Fruit fly (Drosophila melanogaster) whole organism, embryonic: ENCODE measurements around the gene CG7702.

ENCODE experiments used
- ATbp ChIP-seq: fragments of 200-800 bp; sonication (Bioruptor generic); optimal IDR thresholded peaks from 2 replicates; lab custom pipeline; 2017; ENCODE audit warnings: missing biosample characterization, mild to moderate bottlenecking, missing genetic modification characterization, missing genetic modification reagents
- Asciz ChIP-seq: fragments of 200-800 bp; sonication (Bioruptor generic); optimal IDR thresholded peaks from 2 replicates; lab custom pipeline; 2017; ENCODE audit warnings: missing biosample characterization, mild to moderate bottlenecking, missing genetic modification characterization, missing genetic modification reagents
- Atf-2 ChIP-seq: fragments of 200-800 bp; sonication (Bioruptor generic); optimal IDR thresholded peaks from 2 replicates; lab custom pipeline; 2016; ENCODE audit warnings: missing biosample characterization, missing genetic modification characterization
- Atf3 ChIP-seq: fragments of 200-800 bp; sonication (Bioruptor generic); optimal IDR thresholded peaks from 3 replicates; lab custom pipeline; 2016; ENCODE audit warnings: missing biosample characterization, missing genetic modification characterization
- CG10321 ChIP-seq: fragments of 200-800 bp; sonication (Bioruptor generic); IDR thresholded peaks from 2 replicates; pipeline ENCODE4 v1.3.6; 2022; ENCODE audit warnings: missing biosample characterization, missing genetic modification characterization
- CG10431 ChIP-seq: fragments of 200-800 bp; sonication (Bioruptor generic); optimal IDR thresholded peaks from 3 replicates; lab custom pipeline; 2018; ENCODE audit warnings: missing biosample characterization, mild to moderate bottlenecking, missing genetic modification characterization
- CG10979 ChIP-seq: fragments of 200-800 bp; sonication (Bioruptor generic); optimal IDR thresholded peaks from 2 replicates; lab custom pipeline; 2018; ENCODE audit warnings: missing biosample characterization, mild to moderate bottlenecking, missing genetic modification characterization, moderate library complexity
- CG11456 ChIP-seq: fragments of 200-800 bp; sonication (Bioruptor generic); IDR thresholded peaks from 3 replicates; pipeline ENCODE4 v1.3.6; 2022; ENCODE audit warnings: missing biosample characterization, missing genetic modification characterization
- CG11504 ChIP-seq: fragments of 200-800 bp; sonication (Bioruptor generic); optimal IDR thresholded peaks from 3 replicates; lab custom pipeline; 2019; ENCODE audit warnings: missing biosample characterization, mild to moderate bottlenecking, missing genetic modification characterization, moderate library complexity
- CG12391 ChIP-seq: fragments of 200-800 bp; sonication (Bioruptor generic); optimal IDR thresholded peaks from 3 replicates; lab custom pipeline; 2018; ENCODE audit warnings: missing biosample characterization, mild to moderate bottlenecking, missing genetic modification characterization, moderate library complexity
- CG12659 ChIP-seq: fragments of 200-800 bp; sonication (Bioruptor generic); optimal IDR thresholded peaks from 3 replicates; lab custom pipeline; 2017; ENCODE audit warnings: mild to moderate bottlenecking, missing biosample characterization, missing genetic modification reagents, missing genetic modification characterization
- CG13287 ChIP-seq: fragments of 200-800 bp; sonication (Bioruptor generic); IDR thresholded peaks from 2 replicates; pipeline ENCODE4 v1.3.6; 2022; ENCODE audit warnings: missing biosample characterization, missing genetic modification characterization; ENCODE audit not compliant: partially characterized antibody
- CG15601 ChIP-seq: fragments of 200-800 bp; sonication (Bioruptor generic); optimal IDR thresholded peaks from 3 replicates; lab custom pipeline; 2019; ENCODE audit warnings: missing biosample characterization, mild to moderate bottlenecking, missing genetic modification characterization, moderate library complexity
- CG17328 ChIP-seq: fragments of 200-800 bp; sonication (Bioruptor generic); IDR thresholded peaks from 2 replicates; pipeline ENCODE4 v1.3.6; 2022; ENCODE audit warnings: missing biosample characterization, missing genetic modification characterization
- CG2199 ChIP-seq: fragments of 200-800 bp; sonication (Bioruptor generic); IDR thresholded peaks from 3 replicates; pipeline ENCODE4 v1.3.6; 2022; ENCODE audit warnings: missing biosample characterization, missing genetic modification characterization
- CG3065 ChIP-seq: fragments of 200-800 bp; sonication (Bioruptor generic); optimal IDR thresholded peaks from 2 replicates; lab custom pipeline; 2016; ENCODE audit warnings: missing biosample characterization, missing genetic modification characterization
- CG31441 ChIP-seq: fragments of 200-800 bp; sonication (Bioruptor generic); IDR thresholded peaks from 2 replicates; pipeline ENCODE4 v1.3.6; 2022; ENCODE audit warnings: missing biosample characterization, missing genetic modification characterization
- CG3407 ChIP-seq: fragments of 200-800 bp; sonication (Bioruptor generic); optimal IDR thresholded peaks from 2 replicates; lab custom pipeline; 2018; ENCODE audit warnings: missing biosample characterization, mild to moderate bottlenecking, missing genetic modification characterization
- CG34422 ChIP-seq: fragments of 200-800 bp; sonication (Bioruptor generic); IDR thresholded peaks from 3 replicates; pipeline ENCODE4 v1.3.6; 2022; ENCODE audit warnings: missing biosample characterization, missing genetic modification characterization
- CG4820 ChIP-seq: fragments of 200-800 bp; sonication (Bioruptor generic); optimal IDR thresholded peaks from 3 replicates; lab custom pipeline; 2016; ENCODE audit warnings: missing biosample characterization, missing genetic modification characterization
- CG4854 ChIP-seq: fragments of 200-800 bp; sonication (Bioruptor generic); optimal IDR thresholded peaks from 2 replicates; lab custom pipeline; 2016; ENCODE audit warnings: missing biosample characterization, missing genetic modification characterization, inconsistent platforms
- CG7556 ChIP-seq: fragments of 200-800 bp; sonication (Bioruptor generic); optimal IDR thresholded peaks from 2 replicates; lab custom pipeline; 2017; ENCODE audit warnings: missing biosample characterization, mild to moderate bottlenecking, missing genetic modification characterization
- CG8359 ChIP-seq: fragments of 200-800 bp; sonication (Bioruptor generic); optimal IDR thresholded peaks from 2 replicates; lab custom pipeline; 2017; ENCODE audit warnings: missing biosample characterization, mild to moderate bottlenecking, missing genetic modification characterization, borderline replicate concordance
- CG8478 ChIP-seq: fragments of >200 bp; optimal IDR thresholded peaks from 2 replicates; lab custom pipeline; 2018
- CHES-1-like ChIP-seq: fragments of 200-800 bp; sonication (Bioruptor generic); optimal IDR thresholded peaks from 2 replicates; lab custom pipeline; 2016; ENCODE audit warnings: missing biosample characterization, missing genetic modification characterization
- D19A ChIP-seq: fragments of 200-800 bp; optimal IDR thresholded peaks from 3 replicates; lab custom pipeline; 2019; ENCODE audit warnings: missing biosample characterization, mild to moderate bottlenecking, missing genetic modification characterization, moderate library complexity
- H2.0 ChIP-seq: fragments of 200-800 bp; sonication (Bioruptor generic); IDR thresholded peaks from 2 replicates; pipeline ENCODE4 v1.3.6; 2022; ENCODE audit warnings: missing biosample characterization, missing genetic modification characterization
- HLH4C ChIP-seq: fragments of 200-800 bp; sonication (Bioruptor generic); IDR thresholded peaks from 3 replicates; pipeline ENCODE4 v1.3.6; 2022; ENCODE audit warnings: missing biosample characterization, missing genetic modification characterization; ENCODE audit not compliant: partially characterized antibody
- HmgZ ChIP-seq: fragments of 200-800 bp; sonication (Bioruptor generic); optimal IDR thresholded peaks from 2 replicates; lab custom pipeline; 2018; ENCODE audit warnings: missing biosample characterization, mild to moderate bottlenecking, missing genetic modification characterization
- MBD-R2 ChIP-seq: fragments of 200-800 bp; sonication (Bioruptor generic); IDR thresholded peaks from 2 replicates; pipeline ENCODE4 v1.3.6; 2022; ENCODE audit warnings: missing biosample characterization, missing genetic modification characterization
- MESR4 ChIP-seq: fragments of 200-800 bp; sonication (Bioruptor generic); optimal IDR thresholded peaks from 2 replicates; lab custom pipeline; 2018; ENCODE audit warnings: missing biosample characterization, mild to moderate bottlenecking, missing genetic modification characterization, moderate library complexity
- Neu2 ChIP-seq: fragments of 200-800 bp; sonication (Bioruptor generic); optimal IDR thresholded peaks from 3 replicates; lab custom pipeline; 2016; ENCODE audit warnings: missing biosample characterization, missing genetic modification characterization, borderline replicate concordance
- Nf-YC ChIP-seq: fragments of 200-800 bp; optimal IDR thresholded peaks from 3 replicates; lab custom pipeline; 2019; ENCODE audit warnings: missing biosample characterization, mild to moderate bottlenecking, missing genetic modification characterization, moderate library complexity
- Sin3A ChIP-seq: fragments of >200 bp; optimal IDR thresholded peaks from 2 replicates; lab custom pipeline; 2018
- Tbp ChIP-seq: fragments of >200 bp; optimal IDR thresholded peaks from 2 replicates; lab custom pipeline; 2018; ENCODE audit warnings: missing biosample characterization, missing genetic modification characterization
- Trl ChIP-seq, 3 experiments: fragments of >200 bp in 2 of 3; fragments of 200-800 bp in 1 of 3; sonication (Bioruptor generic) in 1 of 3; optimal IDR thresholded peaks; 2 replicates in 1 of 3; 3 replicates in 2 of 3; lab custom pipeline; 2016 to 2017; ENCODE audit warnings: missing biosample characterization in 1 of 3, missing genetic modification characterization in 1 of 3
- ase ChIP-seq: fragments of 200-800 bp; sonication (Bioruptor generic); IDR thresholded peaks from 3 replicates; pipeline ENCODE4 v1.3.6; 2022; ENCODE audit warnings: missing biosample characterization, missing genetic modification characterization
- az2 ChIP-seq: fragments of 200-800 bp; sonication (Bioruptor generic); optimal IDR thresholded peaks from 3 replicates; lab custom pipeline; 2016; ENCODE audit warnings: missing biosample characterization, missing genetic modification characterization
- dati ChIP-seq: fragments of 200-800 bp; sonication (Bioruptor generic); IDR thresholded peaks from 2 replicates; pipeline ENCODE4 v1.3.6; 2022; ENCODE audit warnings: missing biosample characterization, missing genetic modification characterization
- dm ChIP-seq: fragments of 200-800 bp; sonication (Bioruptor generic); optimal IDR thresholded peaks from 3 replicates; lab custom pipeline; 2016; ENCODE audit warnings: missing biosample characterization, missing genetic modification characterization
- hbn ChIP-seq: fragments of 200-800 bp; sonication (Bioruptor generic); IDR thresholded peaks from 2 replicates; pipeline ENCODE4 v1.3.6; 2022; ENCODE audit warnings: missing biosample characterization, missing genetic modification characterization; ENCODE audit not compliant: partially characterized antibody
- ro ChIP-seq: fragments of 200-800 bp; sonication (Bioruptor generic); IDR thresholded peaks from 2 replicates; pipeline ENCODE4 v1.3.6; 2022; ENCODE audit warnings: missing biosample characterization, missing genetic modification characterization
- row ChIP-seq: fragments of 200-800 bp; sonication (Bioruptor generic); IDR thresholded peaks from 3 replicates; pipeline ENCODE4 v1.3.6; 2022; ENCODE audit warnings: missing biosample characterization, missing genetic modification characterization
- scrt ChIP-seq: fragments of 200-800 bp; sonication (Bioruptor generic); optimal IDR thresholded peaks from 2 replicates; lab custom pipeline; 2018; ENCODE audit warnings: missing biosample characterization, mild to moderate bottlenecking, missing genetic modification characterization, moderate library complexity
- stc ChIP-seq: fragments of 200-800 bp; sonication (Bioruptor generic); IDR thresholded peaks from 2 replicates; pipeline ENCODE4 v1.3.6; 2022; ENCODE audit warnings: missing biosample characterization, missing genetic modification characterization
- sug ChIP-seq: fragments of 200-800 bp; optimal IDR thresholded peaks from 2 replicates; lab custom pipeline; 2019; ENCODE audit warnings: missing biosample characterization, mild to moderate bottlenecking, missing genetic modification characterization, moderate library complexity
- tup ChIP-seq: fragments of 200-800 bp; sonication (Bioruptor generic); optimal IDR thresholded peaks from 2 replicates; lab custom pipeline; 2016; ENCODE audit warnings: missing biosample characterization, mild to moderate bottlenecking, missing genetic modification characterization, moderate library complexity
- twi ChIP-seq: fragments of 200-800 bp; optimal IDR thresholded peaks from 2 replicates; lab custom pipeline; 2019; ENCODE audit warnings: missing biosample characterization, mild to moderate bottlenecking, missing genetic modification characterization, moderate library complexity
- tx ChIP-seq: fragments of 200-800 bp; sonication (Bioruptor generic); optimal IDR thresholded peaks from 2 replicates; lab custom pipeline; 2016; ENCODE audit warnings: missing biosample characterization, missing genetic modification characterization
- vnd ChIP-seq: fragments of 200-800 bp; sonication (Bioruptor generic); IDR thresholded peaks from 3 replicates; pipeline ENCODE4 v1.3.6; 2022; ENCODE audit warnings: missing biosample characterization, missing genetic modification characterization; ENCODE audit not compliant: partially characterized antibody
- wdn ChIP-seq: fragments of 200-800 bp; sonication (Bioruptor generic); IDR thresholded peaks from 2 replicates; pipeline ENCODE4 v1.3.6; 2022; ENCODE audit warnings: missing biosample characterization, missing genetic modification characterization
- zf30C ChIP-seq: fragments of 200-800 bp; sonication (Bioruptor generic); optimal IDR thresholded peaks from 3 replicates; lab custom pipeline; 2018; ENCODE audit warnings: missing biosample characterization, mild to moderate bottlenecking, missing genetic modification characterization

CG7702 gene

DNA sequence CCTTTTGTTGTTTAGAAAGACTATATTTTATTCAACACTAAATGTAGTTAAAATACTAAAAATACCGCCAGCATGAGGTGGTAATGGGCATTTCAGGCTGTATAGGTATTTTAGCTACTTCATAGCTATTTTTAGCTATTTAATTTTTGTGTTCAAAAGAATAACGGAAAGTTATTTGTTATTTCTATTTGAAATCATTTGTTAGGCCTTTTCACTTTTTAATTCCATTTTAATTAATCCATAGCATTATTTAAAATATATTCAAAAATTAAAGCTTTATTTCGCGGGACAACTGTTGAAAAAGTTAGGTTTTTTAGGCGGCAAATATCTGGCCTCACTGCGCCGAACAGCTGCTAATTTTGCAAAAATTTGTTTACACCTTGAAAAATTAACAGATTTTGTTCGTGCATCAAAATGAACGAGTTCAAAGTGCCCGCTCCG is 8.3 kb downstream of the CG7702 start, which contains the start of the genes dind and CG7706 (continued):
- TF ChIP-seq CG10431 (GFP tag; lab: Kevin White, UChicago) (no peak), CG11504 (tag; lab: Kevin White, UChicago) (no peak), Sin3A (lab: Kevin White, UChicago) (peak; percentile 39), CG12659 (peak; percentile 47), Atf-2 (GFP tag; lab: Kevin White, UChicago) (no peak), D19A (tag; lab: Kevin White, UChicago) (no peak), CG8359 (GFP tag; lab: Kevin White, UChicago) (no peak), HmgZ (tag; lab: Kevin White, UChicago) (peak; percentile 15), CG31441 (GFP tag; lab: Robert Waterston, UW) (no peak), row (GFP tag; lab: Robert Waterston, UW) (peak; percentile 72), CG15601 (no peak), CG4820 (GFP tag; lab: Kevin White, UChicago) (no peak), az2 (GFP tag; lab: Kevin White, UChicago) (no peak), HLH4C (GFP tag; lab: Robert Waterston, UW) (no peak), CG3065 (GFP tag; lab: Kevin White, UChicago) (no peak), scrt (GFP tag; lab: Kevin White, UChicago) (peak; percentile 69), CG2199 (GFP tag; lab: Robert Waterston, UW) (no peak), MESR4 (no peak), CG34422 (no peak), CG8478 (lab: Kevin White, UChicago) (no peak), ro (GFP tag; lab: Robert Waterston, UW) (no peak), Neu2 (no peak), Atf3 (GFP tag; lab: Kevin White, UChicago) (no peak), CG12391 (tag; lab: Kevin White, UChicago) (peak; percentile 58), CG11456 (GFP tag; lab: Robert Waterston, UW) (no peak), vnd (no peak), Tbp (GFP tag; lab: Kevin White, UChicago) (no peak), dm (GFP tag; lab: Kevin White, UChicago) (no peak), zf30C (GFP tag; lab: Kevin White, UChicago) (no peak), H2.0 (no peak), tup (GFP tag; lab: Kevin White, UChicago) (no peak), dati (GFP tag; lab: Robert Waterston, UW) (no peak), twi (no peak), wdn (GFP tag; lab: Robert Waterston, UW) (no peak), stc (GFP tag; lab: Robert Waterston, UW) (no peak), Trl (optimal IDR thresholded peaks at IDR 0.05; lab: Kevin White, UChicago) (no peak), Trl (GFP tag; optimal IDR thresholded peaks at IDR 0.05; lab: Kevin White, UChicago) (no peak), CG3407 (GFP tag; lab: Kevin White, UChicago) (no peak), MBD-R2 (GFP tag; lab: Robert Waterston, UW) (peak; percentile 79), CHES-1-like (GFP tag; lab: Kevin White, UChicago) (no peak), CG4854 (GFP tag; lab: Kevin White, UChicago) (no peak), CG17328 (GFP tag; lab: Robert Waterston, UW) (no peak), CG13287 (GFP tag; lab: Robert Waterston, UW) (no peak), hbn (GFP tag; lab: Robert Waterston, UW) (no peak), tx (GFP tag; lab: Kevin White, UChicago) (no peak), ase (GFP tag; lab: Robert Waterston, UW) (no peak), CG10979 (tag; lab: Kevin White, UChicago) (peak; percentile 6), CG7556 (no peak), ATbp (GFP tag; lab: Kevin White, UChicago) (no peak), CG10321 (no peak), Asciz (GFP tag; lab: Kevin White, UChicago) (no peak), Nf-YC (no peak), sug (tag; lab: Kevin White, UChicago) (no peak)
